Fruit fly (Drosophila melanogaster): ENCODE data around the gene Aos1.

The Aos1 gene

dm6 chr3R:12451376-12451775, 17.8 kb upstream of the Aos1 start (continued):
- no peak for TF ChIP-seq zen2 (GFP tag; IDR thresholded peaks at IDR 0.05; ENCODE audit: partially characterized antibody)
- no peak for TF ChIP-seq CG18764 (GFP tag; optimal IDR thresholded peaks at IDR 0.05)
- no peak for TF ChIP-seq h (optimal IDR thresholded peaks at IDR 0.05)
- no peak for TF ChIP-seq CG11504 (tag; optimal IDR thresholded peaks at IDR 0.05)
- no peak for TF ChIP-seq CG12155 (GFP tag; optimal IDR thresholded peaks at IDR 0.05)
- no peak for TF ChIP-seq Pdp1 (GFP tag; optimal IDR thresholded peaks at IDR 0.05)
- no peak for TF ChIP-seq CG18599 (GFP tag; optimal IDR thresholded peaks at IDR 0.05)
- TF ChIP-seq CG16863 (GFP tag; optimal IDR thresholded peaks at IDR 0.05) = peak; percentile 25
- TF ChIP-seq Xbp1 (GFP tag; optimal IDR thresholded peaks at IDR 0.05) = peak; percentile 7
- TF ChIP-seq ERR (GFP tag; optimal IDR thresholded peaks at IDR 0.05) = no peak
- TF ChIP-seq CG12659 (GFP tag; optimal IDR thresholded peaks at IDR 0.05) = peak; percentile 19
- no peak for TF ChIP-seq tup (GFP tag; optimal IDR thresholded peaks at IDR 0.05)
- TF ChIP-seq Asciz (GFP tag; optimal IDR thresholded peaks at IDR 0.05) = peak; percentile 21
- no peak for TF ChIP-seq Hr39 (optimal IDR thresholded peaks at IDR 0.05)
- no peak for TF ChIP-seq CG9727 (GFP tag; optimal IDR thresholded peaks at IDR 0.05)
- TF ChIP-seq sna (GFP tag; IDR thresholded peaks at IDR 0.05; ENCODE audit: partially characterized antibody) = no peak
- TF ChIP-seq CG3726 (GFP tag; IDR thresholded peaks at IDR 0.05) = no peak
- TF ChIP-seq gsb (GFP tag; IDR thresholded peaks at IDR 0.05) = 0 out of 2 replicates have a peak, but pooled peaks have one; percentile 6
- no peak for TF ChIP-seq CG14667 (GFP tag; IDR thresholded peaks at IDR 0.05)
- TF ChIP-seq MTF-1 (GFP tag; optimal IDR thresholded peaks at IDR 0.05; ENCODE audit: borderline replicate concordance) = no peak
- TF ChIP-seq ranshi (GFP tag; IDR thresholded peaks at IDR 0.05) = peak; percentile 50; the same call in 1 of the 2 replicates
- TF ChIP-seq dmrt99B (tag; optimal IDR thresholded peaks at IDR 0.05) = peak; percentile 65
- TF ChIP-seq CG12219 (GFP tag; optimal IDR thresholded peaks at IDR 0.05) = peak; percentile 23
- TF ChIP-seq CG32772 (GFP tag; IDR thresholded peaks at IDR 0.05) = 0 out of 2 replicates have a peak, but pooled peaks have one; percentile 29
- peak; percentile 38 for TF ChIP-seq Blimp-1 (GFP tag; optimal IDR thresholded peaks at IDR 0.05)
- no peak for TF ChIP-seq CG10959 (GFP tag; IDR thresholded peaks at IDR 0.05)
- TF ChIP-seq Camta (GFP tag; optimal IDR thresholded peaks at IDR 0.05) = no peak
- TF ChIP-seq Gug (GFP tag; IDR thresholded peaks at IDR 0.05) = no peak
- no peak for TF ChIP-seq trem (tag; optimal IDR thresholded peaks at IDR 0.05)
- TF ChIP-seq mam (GFP tag; optimal IDR thresholded peaks at IDR 0.05) = peak; percentile 20
- TF ChIP-seq Mrtf (GFP tag; IDR thresholded peaks at IDR 0.05) = no peak
- TF ChIP-seq zf30C (GFP tag; optimal IDR thresholded peaks at IDR 0.05) = no peak
- TF ChIP-seq CG13296 (GFP tag; optimal IDR thresholded peaks at IDR 0.05) = peak; percentile 12
- peak; percentile 22 for TF ChIP-seq CG2120 (GFP tag; optimal IDR thresholded peaks at IDR 0.05)
- no peak for TF ChIP-seq cad (GFP tag; optimal IDR thresholded peaks at IDR 0.05)
- TF ChIP-seq Oli (tag; optimal IDR thresholded peaks at IDR 0.05) = peak; percentile 58
- TF ChIP-seq Adf1 (GFP tag; IDR thresholded peaks at IDR 0.05) = no peak
- no peak for TF ChIP-seq CG10366 (GFP tag; IDR thresholded peaks at IDR 0.05)
- TF ChIP-seq Gsc (GFP tag; IDR thresholded peaks at IDR 0.05) = no peak
- TF ChIP-seq CG31441 (GFP tag; IDR thresholded peaks at IDR 0.05) = no peak; the same call in 1 of the 2 replicates
- TF ChIP-seq Opbp (GFP tag; IDR thresholded peaks at IDR 0.05; ENCODE audit: partially characterized antibody) = no peak
- peak; percentile 56 for TF ChIP-seq CG17359 (tag; optimal IDR thresholded peaks at IDR 0.05)
- TF ChIP-seq CG12391 (tag; optimal IDR thresholded peaks at IDR 0.05) = peak; percentile 29
- TF ChIP-seq Ssrp (tag; optimal IDR thresholded peaks at IDR 0.05) = peak; percentile 4
- peak; percentile 13; the same call in 1 of the 2 replicates for TF ChIP-seq E2f2 (GFP tag; IDR thresholded peaks at IDR 0.05)
- TF ChIP-seq ci (GFP tag; IDR thresholded peaks at IDR 0.05) = peak; percentile 58; the same call in 2 of the 3 replicates
- peak; percentile 65 for TF ChIP-seq dysf (GFP tag; IDR thresholded peaks at IDR 0.05)
- no peak for TF ChIP-seq CTCF (GFP tag; optimal IDR thresholded peaks at IDR 0.05)
- TF ChIP-seq CG2712 (tag; optimal IDR thresholded peaks at IDR 0.05) = peak; percentile 29
- no peak for TF ChIP-seq croc (GFP tag; conservative IDR thresholded peaks at IDR 0.05)
- peak; percentile 57 for TF ChIP-seq tap (tag; optimal IDR thresholded peaks at IDR 0.05)
- no peak for TF ChIP-seq Ravus (GFP tag; IDR thresholded peaks at IDR 0.05)
